Worm (Caenorhabditis elegans): ENCODE measurements around the gene ufm-1.

ufm-1 gene

DNA sequence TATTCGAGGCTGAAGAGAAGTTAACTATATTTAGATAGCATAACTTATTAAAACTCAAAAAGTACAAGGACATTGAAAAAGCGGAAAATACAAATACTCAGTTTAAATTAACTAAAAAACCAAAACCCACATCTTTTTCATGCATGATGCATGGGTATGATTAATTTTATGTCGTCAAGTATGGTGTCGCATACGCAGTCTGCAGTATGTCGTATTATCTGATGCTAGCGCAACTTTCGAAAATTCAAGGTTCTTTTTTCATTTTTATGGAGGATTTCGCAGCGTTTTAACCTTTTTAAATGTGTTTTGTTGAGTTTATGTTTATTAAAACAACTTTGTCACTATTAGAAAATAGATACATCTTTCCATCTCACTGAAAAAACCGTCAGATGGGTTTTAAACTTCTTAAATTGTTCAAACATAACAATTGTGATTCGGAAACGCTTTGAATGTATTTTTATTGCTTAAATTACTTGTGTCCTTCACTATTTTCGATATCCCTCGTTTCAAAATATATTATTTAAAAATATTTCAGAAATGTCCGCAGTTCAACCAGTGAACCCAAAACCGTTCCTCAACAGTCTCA lies 2.8 kb downstream of the ufm-1 start, which contains the start of gene snr-5 (continued):
- TF ChIP-seq aha-1 (tag; optimal IDR thresholded peaks at IDR 0.05) (no peak), ets-5 (GFP tag; IDR thresholded peaks at IDR 0.05) (no peak), nhr-47 (tag; optimal IDR thresholded peaks at IDR 0.05) (no peak), unc-62 (GFP tag; optimal IDR thresholded peaks at IDR 0.05) (no peak), ceh-88 (GFP tag; IDR thresholded peaks at IDR 0.05) (no peak), F16B12.6 (tag; optimal IDR thresholded peaks at IDR 0.05) (peak; percentile 81), skn-1 (tag; optimal IDR thresholded peaks at IDR 0.05) (no peak), ceh-90 (tag; optimal IDR thresholded peaks at IDR 0.05) (no peak), egl-13 (tag; optimal IDR thresholded peaks at IDR 0.05) (no peak), nhr-12 (tag; optimal IDR thresholded peaks at IDR 0.05) (no peak), nhr-84 (tag; optimal IDR thresholded peaks at IDR 0.05) (no peak), nhr-11 (tag; optimal IDR thresholded peaks at IDR 0.05) (no peak), ceh-63 (GFP tag; optimal IDR thresholded peaks at IDR 0.05) (no peak), unc-30 (tag; optimal IDR thresholded peaks at IDR 0.05) (no peak), swsn-7 (tag; optimal IDR thresholded peaks at IDR 0.05) (no peak), lsy-2 (tag; optimal IDR thresholded peaks at IDR 0.05) (peak; percentile 19 to 65)

- no peak for TF ChIP-seq lin-14 (GFP tag; optimal IDR thresholded peaks at IDR 0.05)
- TF ChIP-seq hpl-2 (GFP tag; optimal IDR thresholded peaks at IDR 0.05), result no peak
- no peak for TF ChIP-seq lsy-2 (tag; optimal IDR thresholded peaks at IDR 0.05)
- no peak for TF ChIP-seq rnt-1 (tag; optimal IDR thresholded peaks at IDR 0.05)
- TF ChIP-seq efl-3 (GFP tag; optimal IDR thresholded peaks at IDR 0.05), result no peak
- TF ChIP-seq ets-5 (GFP tag; IDR thresholded peaks at IDR 0.05), result no peak
These were observed 6.5 kb downstream of the ufm-1 start, which contains the start of gene slc-17.3 for ce11 chrIII:7865238-7865761. Gene slc-17.3 (minus strand): TSS chrIII:7865288.

DNA sequence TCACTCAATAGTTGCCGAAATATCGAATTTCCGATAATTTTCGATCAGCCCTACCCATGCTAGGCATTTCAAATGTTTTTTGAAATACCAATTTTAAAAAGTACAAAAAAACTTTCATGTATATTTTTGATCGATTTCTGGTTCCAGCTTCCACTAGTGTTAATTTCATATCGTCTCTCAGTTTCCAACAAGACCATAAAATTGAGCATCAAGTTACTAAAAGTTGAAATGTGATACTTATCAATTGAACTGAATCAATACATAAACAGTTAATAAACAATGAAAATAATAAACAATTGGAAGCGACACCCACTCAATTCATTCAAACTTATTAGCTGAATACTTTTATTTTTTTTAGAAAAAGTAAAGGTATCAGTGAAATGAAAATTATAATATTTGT lies 7.4 kb downstream of the ufm-1 start, which contains the start of gene cup-4:
Gene cup-4 (plus strand): TSS at position 301 of the 400 bp plus-strand sequence.
- TF ChIP-seq C16A3.4 (tag; optimal IDR thresholded peaks at IDR 0.05), result no peak
- no peak for TF ChIP-seq mdl-1 (tag; optimal IDR thresholded peaks at IDR 0.05)
- no peak for TF ChIP-seq tbx-2 (tag; optimal IDR thresholded peaks at IDR 0.05)
- no peak for TF ChIP-seq ceh-8 (GFP tag; optimal IDR thresholded peaks at IDR 0.05)
- TF ChIP-seq snu-23 (GFP tag; optimal IDR thresholded peaks at IDR 0.05), result no peak
- no peak for TF ChIP-seq lin-13 (GFP tag; optimal IDR thresholded peaks at IDR 0.05)
- no peak for TF ChIP-seq C34B4.2 (tag; optimal IDR thresholded peaks at IDR 0.05)
- no peak for TF ChIP-seq nhr-90 (tag; optimal IDR thresholded peaks at IDR 0.05; ENCODE audit: poor library complexity)
- TF ChIP-seq tlp-1 (tag; optimal IDR thresholded peaks at IDR 0.05), result no peak
- TF ChIP-seq efl-1 (optimal IDR thresholded peaks at IDR 0.05), result no peak
- TF ChIP-seq efl-1 (GFP tag; optimal IDR thresholded peaks at IDR 0.05 in 1 of 2), result no peak
- no peak for TF ChIP-seq zip-4 (GFP tag; optimal IDR thresholded peaks at IDR 0.05)
- no peak for TF ChIP-seq nhr-28 (tag; optimal IDR thresholded peaks at IDR 0.05)
- no peak for TF ChIP-seq fkh-8 (tag; optimal IDR thresholded peaks at IDR 0.05)
- TF ChIP-seq rnt-1 (tag; optimal IDR thresholded peaks at IDR 0.05), result no peak
- no peak for TF ChIP-seq sptf-1 (tag; optimal IDR thresholded peaks at IDR 0.05)

- peak; percentile 39 for TF ChIP-seq nhr-20 (tag; optimal IDR thresholded peaks at IDR 0.05)
- TF ChIP-seq nhr-71 (tag; optimal IDR thresholded peaks at IDR 0.05), result peak; percentile 36
- peak; percentile 53 for TF ChIP-seq mep-1 (tag; optimal IDR thresholded peaks at IDR 0.05)
- TF ChIP-seq sptf-1 (tag; optimal IDR thresholded peaks at IDR 0.05), result no peak
- TF ChIP-seq lsy-2 (tag; optimal IDR thresholded peaks at IDR 0.05), result peak in 1 of 2 experiments; percentile 16
- TF ChIP-seq lin-14 (GFP tag; optimal IDR thresholded peaks at IDR 0.05), result peak; percentile 64
- no peak for TF ChIP-seq grh-1 (GFP tag; IDR thresholded peaks at IDR 0.05)
- TF ChIP-seq nhr-85 (tag), result peak; percentile 86
- TF ChIP-seq blmp-1 (tag; optimal IDR thresholded peaks at IDR 0.05), result peak; percentile 63
- TF ChIP-seq vab-15 (tag; optimal IDR thresholded peaks at IDR 0.05), result peak; percentile 14
- peak; percentile 8 for TF ChIP-seq snu-23 (GFP tag; optimal IDR thresholded peaks at IDR 0.05)
- no peak for TF ChIP-seq ceh-8 (GFP tag; optimal IDR thresholded peaks at IDR 0.05)
- TF ChIP-seq elt-3 (tag; optimal IDR thresholded peaks at IDR 0.05), result peak in 1 of 6 experiments; percentile 73
These were observed 14.0 kb downstream of the ufm-1 start for ce11 chrIII:7872776-7873175.

Measured in whole organism, L1 larva.